Worm (Caenorhabditis elegans): Measurements from ENCODE around the gene F13H10.8.

DNA sequence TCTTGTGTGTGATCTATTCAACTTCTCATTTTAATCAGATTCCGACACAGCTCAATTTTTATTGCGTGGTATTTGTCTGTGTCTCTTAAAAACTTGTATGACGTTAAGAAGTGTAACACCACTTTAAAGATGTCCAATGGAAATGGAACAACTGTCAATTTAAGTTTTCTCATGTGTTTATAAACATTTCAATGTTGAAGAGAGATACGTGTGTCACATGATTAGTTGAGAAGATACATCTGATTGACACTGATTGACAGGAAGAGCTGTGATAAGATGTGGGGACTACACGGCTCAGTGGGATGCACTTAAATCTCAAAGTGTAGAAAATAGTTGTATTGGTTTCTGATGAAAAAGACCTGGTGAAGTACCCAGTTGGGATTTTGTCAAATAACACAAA is 48.0 kb downstream of the F13H10.8 start:
- TF ChIP-seq lin-13 (GFP tag; optimal IDR thresholded peaks at IDR 0.05) (peak; percentile 46), skn-1 (tag; optimal IDR thresholded peaks at IDR 0.05) (no peak), snpc-4 (tag; optimal IDR thresholded peaks at IDR 0.05) (no peak)
